Fruit fly (Drosophila melanogaster) whole organism, embryonic: Measurements from ENCODE around the gene CG13033.
A peak's percentile ranks its signal among the peaks of the same experiment; 100 is the strongest.

Experiments
- ATbp ChIP-seq: fragments of 200-800 bp; sonication (Bioruptor generic); optimal IDR thresholded peaks from 2 replicates; lab custom pipeline; 2017; ENCODE audit warnings: missing biosample characterization, mild to moderate bottlenecking, missing genetic modification characterization, missing genetic modification reagents
- B-H1 ChIP-seq: fragments of 200-800 bp; sonication (Bioruptor generic); IDR thresholded peaks from 3 replicates; pipeline ENCODE4 v1.3.6; 2022; ENCODE audit warnings: missing biosample characterization, missing genetic modification characterization
- Blimp-1 ChIP-seq: fragments of 200-800 bp; sonication (Bioruptor generic); optimal IDR thresholded peaks from 3 replicates; lab custom pipeline; 2018; ENCODE audit warnings: missing biosample characterization, missing genetic modification characterization, mild to moderate bottlenecking, moderate library complexity, missing genetic modification reagents
- CG11560 ChIP-seq: fragments of 200-800 bp; sonication (Bioruptor generic); IDR thresholded peaks from 3 replicates; pipeline ENCODE4 v1.3.6; 2022; ENCODE audit warnings: missing biosample characterization, missing genetic modification characterization
- CG11695 ChIP-seq: fragments of 200-800 bp; sonication (Bioruptor generic); IDR thresholded peaks from 3 replicates; pipeline ENCODE4 v1.3.6; 2022; ENCODE audit warnings: missing biosample characterization, missing genetic modification characterization
- CG12155 ChIP-seq: fragments of 200-800 bp; sonication (Bioruptor generic); optimal IDR thresholded peaks from 3 replicates; lab custom pipeline; 2016; ENCODE audit warnings: missing biosample characterization, missing genetic modification characterization
- CG12219 ChIP-seq: fragments of 200-800 bp; sonication (Bioruptor generic); optimal IDR thresholded peaks from 3 replicates; lab custom pipeline; 2018; ENCODE audit warnings: missing biosample characterization, mild to moderate bottlenecking, missing genetic modification characterization
- CG12391 ChIP-seq: fragments of 200-800 bp; sonication (Bioruptor generic); optimal IDR thresholded peaks from 3 replicates; lab custom pipeline; 2018; ENCODE audit warnings: missing biosample characterization, mild to moderate bottlenecking, missing genetic modification characterization, moderate library complexity
- CG13894 ChIP-seq: fragments of 200-800 bp; sonication (Bioruptor generic); optimal IDR thresholded peaks from 3 replicates; lab custom pipeline; 2018; ENCODE audit warnings: missing biosample characterization, mild to moderate bottlenecking, missing genetic modification characterization, moderate library complexity
- CG15479 ChIP-seq: fragments of 200-800 bp; sonication (Bioruptor generic); optimal IDR thresholded peaks from 3 replicates; lab custom pipeline; 2019; ENCODE audit warnings: missing biosample characterization, mild to moderate bottlenecking, missing genetic modification characterization, moderate library complexity
- CG1602 ChIP-seq: fragments of 200-800 bp; sonication (Bioruptor generic); optimal IDR thresholded peaks from 3 replicates; lab custom pipeline; 2016; ENCODE audit warnings: missing biosample characterization, missing genetic modification characterization
- CG18011 ChIP-seq: fragments of 200-800 bp; sonication (Bioruptor generic); optimal IDR thresholded peaks from 2 replicates; lab custom pipeline; 2017; ENCODE audit warnings: missing biosample characterization, missing genetic modification characterization, mild to moderate bottlenecking, moderate library complexity, missing genotype
- CG1832 ChIP-seq: fragments of 200-800 bp; sonication (Bioruptor generic); optimal IDR thresholded peaks from 2 replicates; lab custom pipeline; 2017; ENCODE audit warnings: missing biosample characterization, mild to moderate bottlenecking, missing genetic modification characterization, inconsistent platforms
- CG2712 ChIP-seq: fragments of 200-800 bp; optimal IDR thresholded peaks from 3 replicates; lab custom pipeline; 2019; ENCODE audit warnings: missing biosample characterization, mild to moderate bottlenecking, missing genetic modification characterization, moderate library complexity
- CG2875 ChIP-seq: fragments of 200-800 bp; sonication (Bioruptor generic); optimal IDR thresholded peaks from 2 replicates; lab custom pipeline; 2017; ENCODE audit warnings: missing biosample characterization, mild to moderate bottlenecking, missing genetic modification characterization, missing genetic modification reagents
- CG3163 ChIP-seq: fragments of 200-800 bp; sonication (Bioruptor generic); optimal IDR thresholded peaks from 3 replicates; lab custom pipeline; 2016; ENCODE audit warnings: missing biosample characterization, missing genetic modification characterization
- CG3407 ChIP-seq: fragments of 200-800 bp; sonication (Bioruptor generic); optimal IDR thresholded peaks from 2 replicates; lab custom pipeline; 2018; ENCODE audit warnings: missing biosample characterization, mild to moderate bottlenecking, missing genetic modification characterization
- CG3995 ChIP-seq: fragments of 200-800 bp; sonication (Bioruptor generic); optimal IDR thresholded peaks from 3 replicates; lab custom pipeline; 2016; ENCODE audit warnings: missing biosample characterization, missing genetic modification characterization
- CG6683 ChIP-seq: fragments of 200-800 bp; sonication (Bioruptor generic); optimal IDR thresholded peaks from 2 replicates; lab custom pipeline; 2017; ENCODE audit warnings: missing biosample characterization, mild to moderate bottlenecking, missing genetic modification characterization, missing genetic modification reagents
- CG7556 ChIP-seq: fragments of 200-800 bp; sonication (Bioruptor generic); optimal IDR thresholded peaks from 2 replicates; lab custom pipeline; 2017; ENCODE audit warnings: missing biosample characterization, mild to moderate bottlenecking, missing genetic modification characterization
- CG7745 ChIP-seq: fragments of 200-800 bp; sonication (Bioruptor generic); optimal IDR thresholded peaks from 2 replicates; lab custom pipeline; 2018; ENCODE audit warnings: missing biosample characterization, mild to moderate bottlenecking, missing genetic modification characterization, moderate library complexity
- CG8765 ChIP-seq: fragments of 200-800 bp; sonication (Bioruptor generic); IDR thresholded peaks from 2 replicates; pipeline ENCODE4 v1.3.6; 2022; ENCODE audit warnings: missing biosample characterization, missing genetic modification characterization
- CG8924 ChIP-seq: fragments of 200-800 bp; optimal IDR thresholded peaks from 3 replicates; lab custom pipeline; 2019; ENCODE audit warnings: missing biosample characterization, mild to moderate bottlenecking, missing genetic modification characterization, moderate library complexity
- CG9609 ChIP-seq: fragments of 200-800 bp; sonication (Bioruptor generic); optimal IDR thresholded peaks from 3 replicates; lab custom pipeline; 2016; ENCODE audit warnings: missing biosample characterization, missing genetic modification characterization
- CG9727 ChIP-seq: fragments of 200-800 bp; sonication (Bioruptor generic); optimal IDR thresholded peaks from 3 replicates; lab custom pipeline; 2017; ENCODE audit warnings: missing biosample characterization, mild to moderate bottlenecking, missing genetic modification characterization
- Deaf1 ChIP-seq: fragments of 200-800 bp; optimal IDR thresholded peaks from 3 replicates; lab custom pipeline; 2019; ENCODE audit warnings: missing biosample characterization, mild to moderate bottlenecking, missing genetic modification characterization, moderate library complexity
- Dref ChIP-seq: fragments of 200-800 bp; sonication (Bioruptor generic); IDR thresholded peaks from 2 replicates; pipeline ENCODE4 v1.3.6; 2022; ENCODE audit warnings: missing biosample characterization, missing genetic modification characterization
- E2f1 ChIP-seq: fragments of 200-800 bp; sonication (Bioruptor generic); IDR thresholded peaks from 2 replicates; pipeline ENCODE4 v1.3.6; 2022; ENCODE audit warnings: missing biosample characterization, missing genetic modification characterization
- Hsf ChIP-seq: fragments of 200-800 bp; sonication (Bioruptor generic); optimal IDR thresholded peaks from 3 replicates; lab custom pipeline; 2016; ENCODE audit warnings: missing biosample characterization, missing genetic modification characterization
- Lpt ChIP-seq: fragments of >200 bp; optimal IDR thresholded peaks from 2 replicates; lab custom pipeline; 2018; ENCODE audit warnings: missing biosample characterization, missing genetic modification characterization
- MBD-R2 ChIP-seq: fragments of 200-800 bp; sonication (Bioruptor generic); IDR thresholded peaks from 2 replicates; pipeline ENCODE4 v1.3.6; 2022; ENCODE audit warnings: missing biosample characterization, missing genetic modification characterization
- NK7.1 ChIP-seq: fragments of 200-800 bp; sonication (Bioruptor generic); optimal IDR thresholded peaks from 3 replicates; lab custom pipeline; 2016; ENCODE audit warnings: missing biosample characterization, missing genetic modification characterization
- NfI ChIP-seq: fragments of 200-800 bp; sonication (Bioruptor generic); optimal IDR thresholded peaks from 3 replicates; lab custom pipeline; 2018; ENCODE audit warnings: missing biosample characterization, mild to moderate bottlenecking, missing genetic modification characterization, moderate library complexity
- Optix ChIP-seq: fragments of 200-800 bp; sonication (Bioruptor generic); IDR thresholded peaks from 3 replicates; pipeline ENCODE4 v1.3.6; 2022; ENCODE audit warnings: missing biosample characterization, missing genetic modification characterization
- Ravus ChIP-seq: fragments of 200-800 bp; sonication (Bioruptor generic); IDR thresholded peaks from 2 replicates; pipeline ENCODE4 v1.3.6; 2022; ENCODE audit warnings: missing biosample characterization, missing genetic modification characterization
- Stat92E ChIP-seq, 3 experiments: fragments of >200 bp in 2 of 3; fragments of 200-800 bp in 1 of 3; sonication (Bioruptor generic) in 1 of 3; optimal IDR thresholded peaks; 2 replicates each; lab custom pipeline; 2017 to 2019; ENCODE audit warnings: missing biosample characterization in 3 of 3, missing genetic modification characterization in 3 of 3, mild to moderate bottlenecking in 1 of 3, moderate library complexity in 1 of 3
- TFAM ChIP-seq: fragments of 200-800 bp; sonication (Bioruptor generic); optimal IDR thresholded peaks from 2 replicates; lab custom pipeline; 2017; ENCODE audit warnings: missing biosample characterization, missing genetic modification characterization, inconsistent platforms
- abd-A ChIP-seq: fragments of 200-800 bp; sonication (Bioruptor generic); optimal IDR thresholded peaks from 3 replicates; lab custom pipeline; 2019; ENCODE audit warnings: missing biosample characterization, mild to moderate bottlenecking, missing genetic modification characterization, moderate library complexity
- ash1 ChIP-seq: fragments of 200-800 bp; sonication (Bioruptor generic); optimal IDR thresholded peaks from 2 replicates; lab custom pipeline; 2018; ENCODE audit warnings: missing biosample characterization, mild to moderate bottlenecking, missing genetic modification characterization
- az2 ChIP-seq: fragments of 200-800 bp; sonication (Bioruptor generic); optimal IDR thresholded peaks from 3 replicates; lab custom pipeline; 2016; ENCODE audit warnings: missing biosample characterization, missing genetic modification characterization
- bab2 ChIP-seq: fragments of 200-800 bp; sonication (Bioruptor generic); optimal IDR thresholded peaks from 2 replicates; lab custom pipeline; 2016; ENCODE audit warnings: missing biosample characterization, missing genetic modification characterization
- crc ChIP-seq: fragments of 200-800 bp; sonication (Bioruptor generic); optimal IDR thresholded peaks from 2 replicates; lab custom pipeline; 2016; ENCODE audit warnings: missing biosample characterization, missing genetic modification characterization
- ems ChIP-seq: fragments of 200-800 bp; sonication (Bioruptor generic); optimal IDR thresholded peaks from 3 replicates; lab custom pipeline; 2016; ENCODE audit warnings: missing biosample characterization, missing genetic modification characterization
- ewg ChIP-seq: fragments of 200-800 bp; sonication (Bioruptor generic); optimal IDR thresholded peaks from 3 replicates; lab custom pipeline; 2017; ENCODE audit warnings: mild to moderate bottlenecking, missing biosample characterization, missing genetic modification reagents, missing genetic modification characterization
- fru ChIP-seq: fragments of >200 bp; optimal IDR thresholded peaks from 2 replicates; lab custom pipeline; 2017
- hth ChIP-seq: fragments of >200 bp; optimal IDR thresholded peaks from 2 replicates; lab custom pipeline; 2017; ENCODE audit warnings: inconsistent platforms
- mirr ChIP-seq: fragments of 200-800 bp; sonication (Bioruptor generic); optimal IDR thresholded peaks from 3 replicates; lab custom pipeline; 2018; ENCODE audit warnings: missing biosample characterization, mild to moderate bottlenecking, missing genetic modification characterization
- nerfin-2 ChIP-seq: fragments of 200-800 bp; sonication (Bioruptor generic); IDR thresholded peaks from 2 replicates; pipeline ENCODE4 v1.3.6; 2022; ENCODE audit warnings: missing biosample characterization, missing genetic modification characterization; ENCODE audit not compliant: partially characterized antibody
- peb ChIP-seq: fragments of 200-800 bp; sonication (Bioruptor generic); IDR thresholded peaks from 2 replicates; pipeline ENCODE4 v1.3.6; 2022; ENCODE audit warnings: missing biosample characterization, missing genetic modification characterization
- sens ChIP-seq: fragments of 200-800 bp; sonication (Bioruptor generic); peaks from one replicate; lab custom pipeline; 2016; ENCODE audit warnings: missing biosample characterization, missing genetic modification characterization
- unc-4 ChIP-seq: fragments of 200-800 bp; sonication (Bioruptor generic); IDR thresholded peaks from 2 replicates; pipeline ENCODE4 v1.3.6; 2022; ENCODE audit warnings: missing biosample characterization, missing genetic modification characterization; ENCODE audit not compliant: partially characterized antibody
- zfh1 ChIP-seq: fragments of 200-800 bp; sonication (Bioruptor generic); IDR thresholded peaks from 3 replicates; pipeline ENCODE4 v1.3.6; 2022; ENCODE audit warnings: missing biosample characterization, missing genetic modification characterization

CG13033 gene

DNA sequence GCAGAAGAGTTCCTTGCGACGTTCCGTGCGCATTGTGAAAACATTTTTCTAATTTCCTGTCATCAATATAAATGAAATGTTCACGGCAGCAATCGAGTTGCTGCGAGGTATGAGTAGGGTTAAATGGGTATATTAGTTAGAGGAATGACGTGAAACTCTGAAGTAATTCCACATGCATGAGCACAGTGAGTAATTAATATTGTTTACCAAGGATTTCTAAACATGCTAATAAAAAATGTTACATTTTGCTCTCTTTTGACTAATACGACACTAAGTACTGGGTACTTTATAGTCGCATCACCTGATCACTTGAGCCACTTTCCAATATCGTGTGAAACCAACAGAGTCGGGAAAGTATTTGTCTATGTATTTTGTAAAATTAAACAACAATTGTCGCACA is 1.2 kb downstream of the CG13033 start (continued):
- TF ChIP-seq az2 (peak; percentile 46), abd-A (no peak), CG3163 (no peak), zfh1 (GFP tag; lab: Robert Waterston, UW) (no peak), CG9727 (no peak), CG11695 (GFP tag; lab: Robert Waterston, UW) (0 out of 3 replicates have a peak, but pooled peaks have one; percentile 8), unc-4 (GFP tag; lab: Robert Waterston, UW) (no peak), CG11560 (tag; lab: Robert Waterston, UW) (no peak), nerfin-2 (GFP tag; lab: Robert Waterston, UW) (no peak), Optix (GFP tag; lab: Robert Waterston, UW) (peak; percentile 70), ash1 (GFP tag; lab: Kevin White, UChicago) (no peak), Dref (GFP tag; lab: Robert Waterston, UW) (no peak), CG18011 (GFP tag; lab: Kevin White, UChicago) (no peak), CG7556 (no peak), Ravus (no peak), CG12155 (no peak), TFAM (no peak), B-H1 (GFP tag; lab: Robert Waterston, UW) (no peak), crc (GFP tag; lab: Kevin White, UChicago) (no peak), CG9609 (peak; percentile 42), CG6683 (GFP tag; lab: Kevin White, UChicago) (no peak), CG7745 (no peak), MBD-R2 (GFP tag; lab: Robert Waterston, UW) (no peak), Blimp-1 (GFP tag; lab: Kevin White, UChicago) (peak; percentile 71), CG13894 (tag; lab: Kevin White, UChicago) (no peak), sens (GFP tag; lab: Kevin White, UChicago) (peak; percentile 87), Lpt (no peak), NfI (GFP tag; lab: Kevin White, UChicago) (peak; percentile 17), CG3995 (GFP tag; lab: Kevin White, UChicago) (no peak), CG2712 (tag; lab: Kevin White, UChicago) (no peak), E2f1 (no peak), ATbp (GFP tag; lab: Kevin White, UChicago) (peak; percentile 11), mirr (GFP tag; lab: Kevin White, UChicago) (no peak), CG1832 (GFP tag; lab: Kevin White, UChicago) (no peak), Stat92E (GFP tag; optimal IDR thresholded peaks at IDR 0.05; lab: Kevin White, UChicago) (no peak), ewg (GFP tag; lab: Kevin White, UChicago) (peak; percentile 41), CG8924 (tag; lab: Kevin White, UChicago) (no peak), Deaf1 (tag; lab: Kevin White, UChicago) (no peak), NK7.1 (GFP tag; lab: Kevin White, UChicago) (no peak), CG2875 (GFP tag; lab: Kevin White, UChicago) (no peak), peb (GFP tag; lab: Robert Waterston, UW) (no peak), ems (GFP tag; lab: Kevin White, UChicago) (no peak), CG12219 (GFP tag; lab: Kevin White, UChicago) (peak; percentile 10), bab2 (GFP tag; lab: Kevin White, UChicago) (no peak), CG1602 (GFP tag; lab: Kevin White, UChicago) (peak; percentile 30), CG15479 (GFP tag; lab: Kevin White, UChicago) (no peak), CG12391 (no peak), CG3407 (GFP tag; lab: Kevin White, UChicago) (peak; percentile 15), CG8765 (GFP tag; lab: Robert Waterston, UW) (no peak), fru (lab: Kevin White, UChicago) (no peak), Hsf (GFP tag; lab: Kevin White, UChicago) (peak; percentile 48), hth (lab: Kevin White, UChicago) (no peak)
